Worm (Caenorhabditis elegans): ENCODE measurements around the gene F31B9.2.

F31B9.2 gene

DNA sequence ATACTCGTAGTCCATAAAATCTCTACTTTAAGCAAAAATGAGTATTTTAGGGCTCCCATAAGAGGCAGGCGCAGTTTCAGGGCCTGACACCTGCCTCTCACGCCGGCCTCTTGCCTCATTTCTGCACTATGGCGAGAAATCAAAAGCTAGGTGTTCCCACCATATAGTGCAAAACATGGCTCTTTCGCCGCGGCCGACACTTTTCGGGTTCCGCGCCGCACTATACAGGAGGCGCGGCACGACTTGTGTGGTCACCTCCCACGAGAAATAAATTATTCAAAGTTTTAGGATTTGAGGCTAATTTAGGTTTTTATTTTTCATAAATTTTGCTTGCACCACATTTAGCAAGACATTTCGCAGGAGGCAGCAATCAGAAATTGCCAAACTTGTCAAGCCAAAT, 24.6 kb upstream of the F31B9.2 start:
- TF ChIP-seq Y53G8AR.9 (GFP tag; conservative IDR thresholded peaks at IDR 0.05) (no peak), egl-18 (GFP tag; IDR thresholded peaks at IDR 0.05) (no peak), snpc-4 (GFP tag; optimal IDR thresholded peaks at IDR 0.05) (peak; percentile 40), snpc-4 (tag; optimal IDR thresholded peaks at IDR 0.05) (peak in 3 of 4 experiments; percentile 58 to 90 (median 88)), dpl-1 (GFP tag; optimal IDR thresholded peaks at IDR 0.05) (no peak), dpff-1 (tag; optimal IDR thresholded peaks at IDR 0.05) (no peak), ceh-100 (GFP tag; IDR thresholded peaks at IDR 0.05) (no peak), ztf-6 (GFP tag; IDR thresholded peaks at IDR 0.05) (no peak), hmg-1.2 (GFP tag; IDR thresholded peaks at IDR 0.05) (peak; percentile 49; the same call in 1 of the 2 replicates), ceh-27 (GFP tag; optimal IDR thresholded peaks at IDR 0.05) (no peak), zfh-2 (GFP tag; conservative IDR thresholded peaks at IDR 0.05) (no peak), ztf-26 (tag; optimal IDR thresholded peaks at IDR 0.05) (no peak), zim-3 (tag; optimal IDR thresholded peaks at IDR 0.05) (no peak), F57A8.1 (GFP tag; optimal IDR thresholded peaks at IDR 0.05) (no peak), nhr-120 (GFP tag; IDR thresholded peaks at IDR 0.05) (no peak), D2030.7 (GFP tag; IDR thresholded peaks at IDR 0.05) (no peak), C17E4.6 (GFP tag; IDR thresholded peaks at IDR 0.05) (no peak), attf-6 (GFP tag; IDR thresholded peaks at IDR 0.05) (no peak), T26A5.8 (tag; optimal IDR thresholded peaks at IDR 0.05) (no peak), ztf-25 (GFP tag; IDR thresholded peaks at IDR 0.05) (no peak), ztf-22 (GFP tag; optimal IDR thresholded peaks at IDR 0.05) (no peak), nhr-27 (tag; optimal IDR thresholded peaks at IDR 0.05) (no peak), snpc-1.1 (tag; optimal IDR thresholded peaks at IDR 0.05; ENCODE audit: insufficient read depth) (peak; percentile 71), F49E8.2 (tag; optimal IDR thresholded peaks at IDR 0.05; ENCODE audit: insufficient read depth) (no peak), fkh-3 (tag; optimal IDR thresholded peaks at IDR 0.05) (no peak), ceh-91 (GFP tag; IDR thresholded peaks at IDR 0.05) (no peak)

DNA sequence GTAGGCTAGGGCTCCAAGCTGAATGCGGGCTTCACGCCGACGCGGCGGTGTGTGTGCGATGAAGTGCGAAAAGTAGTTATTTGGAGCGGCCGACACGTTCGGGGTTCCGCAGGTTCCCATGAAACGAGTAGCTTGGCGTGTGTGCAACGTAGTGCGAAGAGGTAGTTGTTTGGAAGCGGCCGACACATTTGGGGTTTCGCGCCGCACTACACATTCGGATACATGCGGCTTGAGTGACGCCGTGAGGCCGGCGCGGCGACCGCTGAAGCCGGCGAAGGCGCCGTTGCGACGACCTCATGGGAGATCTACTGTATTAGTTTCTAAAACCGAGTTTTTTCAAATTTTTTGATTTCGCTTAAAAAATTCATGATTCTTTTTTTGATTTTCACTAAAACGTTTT, 16.0 kb upstream of the F31B9.2 start:
- TF ChIP-seq Y56A3A.18 (GFP tag; IDR thresholded peaks at IDR 0.05) (no peak), snpc-4 (GFP tag; optimal IDR thresholded peaks at IDR 0.05) (no peak), snpc-4 (tag; optimal IDR thresholded peaks at IDR 0.05) (peak in 2 of 4 experiments; percentile 27 to 75), zfh-2 (GFP tag; conservative IDR thresholded peaks at IDR 0.05) (peak; percentile 70; the same call in 1 of the 2 replicates)

DNA sequence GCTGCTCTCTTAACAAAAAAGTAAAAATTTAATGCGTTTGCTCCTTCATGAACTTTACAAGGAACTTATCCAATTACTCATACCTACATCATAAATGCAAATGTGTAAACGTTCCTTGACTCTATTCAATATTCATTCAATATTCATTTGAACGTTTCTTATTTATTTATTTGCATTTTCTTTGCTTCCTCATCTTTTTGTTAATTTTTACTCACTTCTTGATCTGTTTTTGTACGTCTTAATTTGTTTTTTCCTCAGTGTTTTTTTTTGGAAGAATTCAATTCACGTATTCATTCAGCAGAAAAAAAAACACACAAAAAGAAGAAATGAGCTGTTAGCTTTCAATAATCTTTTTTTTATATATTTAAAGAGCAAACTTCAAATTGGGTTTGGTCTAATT, 14.3 kb upstream of the F31B9.2 start:
- no peak for TF ChIP-seq attf-5 (GFP tag; optimal IDR thresholded peaks at IDR 0.05)
- no peak for TF ChIP-seq ztf-25 (GFP tag; IDR thresholded peaks at IDR 0.05)
- TF ChIP-seq akir-1 (GFP tag; optimal IDR thresholded peaks at IDR 0.05) = no peak
- TF ChIP-seq bed-2 (GFP tag; IDR thresholded peaks at IDR 0.05) = no peak
- no peak for TF ChIP-seq F49E8.2 (tag; optimal IDR thresholded peaks at IDR 0.05; ENCODE audit: insufficient read depth)
- no peak for TF ChIP-seq lin-40 (tag; optimal IDR thresholded peaks at IDR 0.05)
- TF ChIP-seq zfh-2 (GFP tag; conservative IDR thresholded peaks at IDR 0.05) = no peak
- TF ChIP-seq let-607 (tag; optimal IDR thresholded peaks at IDR 0.05) = no peak
- TF ChIP-seq hmg-1.2 (GFP tag; IDR thresholded peaks at IDR 0.05) = no peak
- TF ChIP-seq snpc-1.1 (tag; optimal IDR thresholded peaks at IDR 0.05; ENCODE audit: insufficient read depth) = no peak
- no peak for TF ChIP-seq F57A8.1 (GFP tag; optimal IDR thresholded peaks at IDR 0.05)
- TF ChIP-seq somi-1 (GFP tag; optimal IDR thresholded peaks at IDR 0.05) = no peak
- no peak for TF ChIP-seq tbx-9 (tag; optimal IDR thresholded peaks at IDR 0.05; ENCODE audit: borderline replicate concordance)
- TF ChIP-seq ztf-28 (GFP tag; IDR thresholded peaks at IDR 0.05) = no peak
- no peak for TF ChIP-seq Y56A3A.18 (GFP tag; IDR thresholded peaks at IDR 0.05)
- no peak for TF ChIP-seq lin-54 (GFP tag; optimal IDR thresholded peaks at IDR 0.05)

All from whole organism, young adult.